Worm (Caenorhabditis elegans): ENCODE data around the gene srh-282.
"Not testable (repeated sequence)": the region's sequence is repeated elsewhere in the genome, so short reads cannot be mapped to it uniquely, and the experiment has no call there.

The srh-282 gene

ce11 chrIV:236138-236537 lies 37.1 kb downstream of the srh-282 start:
- TF ChIP-seq ets-5 (GFP tag; IDR thresholded peaks at IDR 0.05) (no peak), lin-15B (tag; optimal IDR thresholded peaks at IDR 0.05) (no peak), blmp-1 (tag; optimal IDR thresholded peaks at IDR 0.05) (no peak), C04F5.9 (tag; optimal IDR thresholded peaks at IDR 0.05) (no peak), mef-2 (tag; optimal IDR thresholded peaks at IDR 0.05) (no peak), ces-1 (GFP tag; optimal IDR thresholded peaks at IDR 0.05) (no peak), elt-3 (tag; optimal IDR thresholded peaks at IDR 0.05) (no peak), lsy-2 (tag; optimal IDR thresholded peaks at IDR 0.05) (no peak), Y116A8C.19 (tag; optimal IDR thresholded peaks at IDR 0.05; ENCODE audit: borderline replicate concordance) (no peak), hpl-2 (GFP tag; optimal IDR thresholded peaks at IDR 0.05) (no peak), tlp-1 (tag; optimal IDR thresholded peaks at IDR 0.05) (no peak), efl-3 (GFP tag; optimal IDR thresholded peaks at IDR 0.05) (no peak), pqm-1 (tag; optimal IDR thresholded peaks at IDR 0.05) (no peak), xbp-1 (tag; optimal IDR thresholded peaks at IDR 0.05) (no peak), lin-13 (GFP tag; optimal IDR thresholded peaks at IDR 0.05) (no peak), jun-1 (tag; optimal IDR thresholded peaks at IDR 0.05) (no peak), lir-3 (tag; optimal IDR thresholded peaks at IDR 0.05; ENCODE audit: poor library complexity) (no peak), C34B4.2 (tag; optimal IDR thresholded peaks at IDR 0.05) (no peak), nhr-20 (tag; optimal IDR thresholded peaks at IDR 0.05) (no peak)

ce11 chrIV:231673-232072 lies 41.5 kb downstream of the srh-282 start, which contains the start of gene gtf-2H1:
Gene gtf-2H1 (minus strand): TSS chrIV:231773.
- no peak for TF ChIP-seq nhr-20 (tag; optimal IDR thresholded peaks at IDR 0.05)
- TF ChIP-seq C34B4.2 (tag; optimal IDR thresholded peaks at IDR 0.05) = no peak
- no peak for TF ChIP-seq nhr-12 (tag; optimal IDR thresholded peaks at IDR 0.05)
- no peak for TF ChIP-seq pag-3 (tag; optimal IDR thresholded peaks at IDR 0.05; ENCODE audit: borderline replicate concordance, insufficient read depth)
- TF ChIP-seq zip-4 (GFP tag; optimal IDR thresholded peaks at IDR 0.05) = no peak
- no peak for TF ChIP-seq efl-3 (GFP tag; optimal IDR thresholded peaks at IDR 0.05)
- no peak for TF ChIP-seq xbp-1 (tag; optimal IDR thresholded peaks at IDR 0.05)
- no peak for TF ChIP-seq rnt-1 (tag; optimal IDR thresholded peaks at IDR 0.05)
- TF ChIP-seq ceh-90 (tag; optimal IDR thresholded peaks at IDR 0.05) = no peak
- TF ChIP-seq ceh-8 (GFP tag; optimal IDR thresholded peaks at IDR 0.05) = no peak
- TF ChIP-seq Y116A8C.19 (tag; optimal IDR thresholded peaks at IDR 0.05; ENCODE audit: borderline replicate concordance) = no peak
- no peak for TF ChIP-seq ceh-63 (GFP tag; optimal IDR thresholded peaks at IDR 0.05)
- no peak for TF ChIP-seq lin-13 (GFP tag; optimal IDR thresholded peaks at IDR 0.05)
- no peak for TF ChIP-seq hlh-4 (tag; optimal IDR thresholded peaks at IDR 0.05)
- TF ChIP-seq alr-1 (tag; optimal IDR thresholded peaks at IDR 0.05; ENCODE audit: borderline replicate concordance) = no peak
- TF ChIP-seq unc-98 (GFP tag; IDR thresholded peaks at IDR 0.05) = no peak
- TF ChIP-seq aha-1 (tag; optimal IDR thresholded peaks at IDR 0.05) = no peak
- no peak for TF ChIP-seq C04F5.9 (tag; optimal IDR thresholded peaks at IDR 0.05)

- not testable (repeated sequence) for TF ChIP-seq efl-1 (optimal IDR thresholded peaks at IDR 0.05)
- peak in 1 of 2 experiments; percentile 17 for TF ChIP-seq efl-1 (GFP tag; optimal IDR thresholded peaks at IDR 0.05 in 1 of 2)
Observed at ce11 chrIV:230714-231113, 42.5 kb downstream of the srh-282 start.

Data from whole organism, L1 larva.